Fruit fly (Drosophila melanogaster) whole organism, embryonic: Measurements from ENCODE around the gene Ser.

Experiments used
- B-H2 ChIP-seq: fragments of 200-800 bp; sonication (Bioruptor generic); optimal IDR thresholded peaks from 2 replicates; lab custom pipeline; 2018; ENCODE audit warnings: missing biosample characterization, mild to moderate bottlenecking, missing genetic modification characterization
- Bgb ChIP-seq: fragments of 200-800 bp; sonication (Bioruptor generic); IDR thresholded peaks from 2 replicates; pipeline ENCODE4 v1.3.6; 2022; ENCODE audit warnings: missing biosample characterization, missing genetic modification characterization; ENCODE audit not compliant: partially characterized antibody
- CG10321 ChIP-seq: fragments of 200-800 bp; sonication (Bioruptor generic); IDR thresholded peaks from 2 replicates; pipeline ENCODE4 v1.3.6; 2022; ENCODE audit warnings: missing biosample characterization, missing genetic modification characterization
- CG10654 ChIP-seq: fragments of 200-800 bp; sonication (Bioruptor generic); optimal IDR thresholded peaks from 2 replicates; lab custom pipeline; 2016; ENCODE audit warnings: missing biosample characterization, missing genetic modification characterization
- CG12744 ChIP-seq: fragments of 200-800 bp; sonication (Bioruptor generic); optimal IDR thresholded peaks from 2 replicates; lab custom pipeline; 2016; ENCODE audit warnings: missing biosample characterization, missing genetic modification characterization
- CG15479 ChIP-seq: fragments of 200-800 bp; sonication (Bioruptor generic); optimal IDR thresholded peaks from 3 replicates; lab custom pipeline; 2019; ENCODE audit warnings: missing biosample characterization, mild to moderate bottlenecking, missing genetic modification characterization, moderate library complexity
- CG17385 ChIP-seq: fragments of 200-800 bp; sonication (Bioruptor generic); optimal IDR thresholded peaks from 3 replicates; lab custom pipeline; 2018; ENCODE audit warnings: missing biosample characterization, mild to moderate bottlenecking, missing genetic modification characterization
- CG31224 ChIP-seq: fragments of 200-800 bp; sonication (Bioruptor generic); IDR thresholded peaks from 2 replicates; pipeline ENCODE4 v1.3.6; 2022; ENCODE audit warnings: missing biosample characterization, missing genetic modification characterization
- CG31441 ChIP-seq: fragments of 200-800 bp; sonication (Bioruptor generic); IDR thresholded peaks from 2 replicates; pipeline ENCODE4 v1.3.6; 2022; ENCODE audit warnings: missing biosample characterization, missing genetic modification characterization
- CG32772 ChIP-seq: fragments of 200-800 bp; sonication (Bioruptor generic); IDR thresholded peaks from 2 replicates; pipeline ENCODE4 v1.3.6; 2022; ENCODE audit warnings: missing biosample characterization, missing genetic modification characterization
- CG34376 ChIP-seq: fragments of 200-800 bp; sonication (Bioruptor generic); optimal IDR thresholded peaks from 2 replicates; lab custom pipeline; 2018; ENCODE audit warnings: missing biosample characterization, mild to moderate bottlenecking, missing genetic modification characterization
- CG6683 ChIP-seq: fragments of 200-800 bp; sonication (Bioruptor generic); optimal IDR thresholded peaks from 2 replicates; lab custom pipeline; 2017; ENCODE audit warnings: missing biosample characterization, mild to moderate bottlenecking, missing genetic modification characterization, missing genetic modification reagents
- CG7372 ChIP-seq: fragments of 200-800 bp; sonication (Bioruptor generic); IDR thresholded peaks from 2 replicates; pipeline ENCODE4 v1.3.6; 2022; ENCODE audit warnings: missing biosample characterization, missing genetic modification characterization
- CG7786 ChIP-seq: fragments of 200-800 bp; sonication (Bioruptor generic); optimal IDR thresholded peaks from 2 replicates; lab custom pipeline; 2016; ENCODE audit warnings: missing biosample characterization, missing genetic modification characterization
- CG9932 ChIP-seq: fragments of 200-800 bp; sonication (Bioruptor generic); IDR thresholded peaks from 2 replicates; pipeline ENCODE4 v1.3.6; 2022; ENCODE audit warnings: missing biosample characterization, missing genetic modification characterization
- Chrac-16 ChIP-seq: fragments of 200-800 bp; sonication (Bioruptor generic); optimal IDR thresholded peaks from 3 replicates; lab custom pipeline; 2016; ENCODE audit warnings: missing biosample characterization, missing genetic modification characterization
- CrebB ChIP-seq: fragments of 200-800 bp; sonication (Bioruptor generic); optimal IDR thresholded peaks from 3 replicates; lab custom pipeline; 2018; ENCODE audit warnings: missing biosample characterization, mild to moderate bottlenecking, missing genetic modification characterization
- Elba2 ChIP-seq: fragments of 200-800 bp; sonication (Bioruptor generic); optimal IDR thresholded peaks from 3 replicates; lab custom pipeline; 2016; ENCODE audit warnings: missing biosample characterization, missing genetic modification characterization
- Hand ChIP-seq: fragments of 200-800 bp; sonication (Bioruptor generic); optimal IDR thresholded peaks from 2 replicates; lab custom pipeline; 2017; ENCODE audit warnings: mild to moderate bottlenecking, missing biosample characterization, missing genetic modification reagents, missing genetic modification characterization
- HmgD ChIP-seq: fragments of 200-800 bp; sonication (Bioruptor generic); optimal IDR thresholded peaks from 3 replicates; lab custom pipeline; 2016; ENCODE audit warnings: missing biosample characterization, missing genetic modification characterization
- Kr ChIP-seq: fragments of 200-800 bp; sonication (Bioruptor generic); optimal IDR thresholded peaks from 2 replicates; lab custom pipeline; 2017; ENCODE audit warnings: missing biosample characterization, mild to moderate bottlenecking, missing genetic modification characterization
- Mrtf ChIP-seq: fragments of 200-800 bp; sonication (Bioruptor generic); IDR thresholded peaks from 3 replicates; pipeline ENCODE4 v1.3.6; 2022; ENCODE audit warnings: missing biosample characterization, missing genetic modification characterization
- NFAT ChIP-seq: fragments of 200-800 bp; sonication (Bioruptor generic); IDR thresholded peaks from 2 replicates; pipeline ENCODE4 v1.3.6; 2022; ENCODE audit warnings: missing biosample characterization, missing genetic modification characterization
- NfI ChIP-seq: fragments of 200-800 bp; sonication (Bioruptor generic); optimal IDR thresholded peaks from 3 replicates; lab custom pipeline; 2018; ENCODE audit warnings: missing biosample characterization, mild to moderate bottlenecking, missing genetic modification characterization, moderate library complexity
- Oaz ChIP-seq: fragments of 200-800 bp; sonication (Bioruptor generic); IDR thresholded peaks from 2 replicates; pipeline ENCODE4 v1.3.6; 2022; ENCODE audit warnings: missing biosample characterization, missing genetic modification characterization
- az2 ChIP-seq: fragments of 200-800 bp; sonication (Bioruptor generic); optimal IDR thresholded peaks from 3 replicates; lab custom pipeline; 2016; ENCODE audit warnings: missing biosample characterization, missing genetic modification characterization
- chif ChIP-seq, 2 experiments: fragments of 200-800 bp; sonication (Bioruptor generic); optimal IDR thresholded peaks; 3 replicates each; lab custom pipeline; 2016; ENCODE audit warnings: missing biosample characterization in 2 of 2, missing genetic modification characterization in 2 of 2
- chinmo ChIP-seq: fragments of 200-800 bp; sonication (Bioruptor generic); IDR thresholded peaks from 4 replicates; pipeline ENCODE4 v1.3.6; 2022; ENCODE audit warnings: missing biosample characterization, missing genetic modification characterization; ENCODE audit not compliant: partially characterized antibody
- chm ChIP-seq: fragments of 200-800 bp; sonication (Bioruptor generic); IDR thresholded peaks from 2 replicates; pipeline ENCODE4 v1.3.6; 2022; ENCODE audit warnings: missing biosample characterization, missing genetic modification characterization
- chn ChIP-seq: fragments of 200-800 bp; sonication (Bioruptor generic); optimal IDR thresholded peaks from 2 replicates; lab custom pipeline; 2016; ENCODE audit warnings: missing biosample characterization, missing genetic modification characterization
- dati ChIP-seq: fragments of 200-800 bp; sonication (Bioruptor generic); IDR thresholded peaks from 2 replicates; pipeline ENCODE4 v1.3.6; 2022; ENCODE audit warnings: missing biosample characterization, missing genetic modification characterization
- esg ChIP-seq: fragments of 200-800 bp; sonication (Bioruptor generic); conservative IDR thresholded peaks from 2 replicates; pipeline ENCODE4 v1.3.6; 2022; ENCODE audit warnings: missing biosample characterization, missing genetic modification characterization
- eyg ChIP-seq: fragments of 200-800 bp; sonication (Bioruptor generic); optimal IDR thresholded peaks from 3 replicates; lab custom pipeline; 2016; ENCODE audit warnings: missing biosample characterization, missing genetic modification characterization
- gt ChIP-seq: fragments of 200-800 bp; sonication (Bioruptor generic); IDR thresholded peaks from 2 replicates; pipeline ENCODE4 v1.3.6; 2022; ENCODE audit warnings: missing biosample characterization, missing genetic modification characterization
- h ChIP-seq: fragments of >200 bp; optimal IDR thresholded peaks from 2 replicates; lab custom pipeline; 2017
- hth ChIP-seq: fragments of >200 bp; optimal IDR thresholded peaks from 2 replicates; lab custom pipeline; 2017; ENCODE audit warnings: inconsistent platforms
- mld ChIP-seq: fragments of 200-800 bp; sonication (Bioruptor generic); IDR thresholded peaks from 3 replicates; pipeline ENCODE4 v1.3.6; 2022; ENCODE audit warnings: missing biosample characterization, missing genetic modification characterization; ENCODE audit not compliant: partially characterized antibody
- onecut ChIP-seq: fragments of 200-800 bp; sonication (Bioruptor generic); IDR thresholded peaks from 2 replicates; pipeline ENCODE4 v1.3.6; 2022; ENCODE audit warnings: missing biosample characterization, missing genetic modification characterization
- pfk ChIP-seq: fragments of 200-800 bp; sonication (Bioruptor generic); optimal IDR thresholded peaks from 2 replicates; lab custom pipeline; 2018; ENCODE audit warnings: missing biosample characterization, mild to moderate bottlenecking, missing genetic modification characterization, moderate library complexity
- prd ChIP-seq, 3 experiments: fragments of >200 bp in 2 of 3; fragments of 200-800 bp in 1 of 3; sonication (Bioruptor generic) in 1 of 3; optimal IDR thresholded peaks in 2 of 3; IDR thresholded peaks in 1 of 3; 2 replicates in 2 of 3; 3 replicates in 1 of 3; pipeline versions ENCODE4 v1.3.6 to Lab custom; 2017 to 2022; ENCODE audit warnings: missing biosample characterization in 1 of 3, missing genetic modification characterization in 1 of 3
- salm ChIP-seq: fragments of 200-800 bp; sonication (Bioruptor generic); optimal IDR thresholded peaks from 2 replicates; lab custom pipeline; 2018; ENCODE audit warnings: missing biosample characterization, mild to moderate bottlenecking, missing genetic modification characterization
- sc ChIP-seq, 3 experiments: fragments of >200 bp in 2 of 3; fragments of 200-800 bp in 1 of 3; sonication (Bioruptor generic) in 1 of 3; optimal IDR thresholded peaks; 2 replicates in 2 of 3; 3 replicates in 1 of 3; lab custom pipeline; 2017; ENCODE audit warnings: mild to moderate bottlenecking in 1 of 3, missing biosample characterization in 1 of 3, missing genetic modification characterization in 1 of 3, missing genetic modification reagents in 1 of 3
- slp2 ChIP-seq: fragments of 200-800 bp; sonication (Bioruptor generic); optimal IDR thresholded peaks from 2 replicates; lab custom pipeline; 2016; ENCODE audit warnings: missing biosample characterization, missing genetic modification characterization
- sr ChIP-seq: fragments of 200-800 bp; sonication (Bioruptor generic); IDR thresholded peaks from 3 replicates; pipeline ENCODE4 v1.3.6; 2022; ENCODE audit warnings: missing biosample characterization, missing genetic modification characterization
- stwl ChIP-seq: fragments of 200-800 bp; sonication (Bioruptor generic); optimal IDR thresholded peaks from 3 replicates; lab custom pipeline; 2018; ENCODE audit warnings: missing biosample characterization, mild to moderate bottlenecking, missing genetic modification characterization, moderate library complexity
- tna ChIP-seq: fragments of 200-800 bp; sonication (Bioruptor generic); IDR thresholded peaks from 2 replicates; pipeline ENCODE4 v1.3.6; 2022; ENCODE audit warnings: missing biosample characterization, missing genetic modification characterization; ENCODE audit not compliant: partially characterized antibody
- usp ChIP-seq: fragments of >200 bp; optimal IDR thresholded peaks from 2 replicates; lab custom pipeline; 2017; ENCODE audit warnings: missing biosample characterization, missing genetic modification characterization
- vnd ChIP-seq: fragments of 200-800 bp; sonication (Bioruptor generic); IDR thresholded peaks from 3 replicates; pipeline ENCODE4 v1.3.6; 2022; ENCODE audit warnings: missing biosample characterization, missing genetic modification characterization; ENCODE audit not compliant: partially characterized antibody
- z ChIP-seq: fragments of 200-800 bp; sonication (Bioruptor generic); IDR thresholded peaks from 3 replicates; pipeline ENCODE4 v1.3.6; 2022; ENCODE audit warnings: missing biosample characterization, missing genetic modification characterization
- zen2 ChIP-seq: fragments of 200-800 bp; sonication (Bioruptor generic); IDR thresholded peaks from 3 replicates; pipeline ENCODE4 v1.3.6; 2022; ENCODE audit warnings: missing biosample characterization, missing genetic modification characterization; ENCODE audit not compliant: partially characterized antibody

The Ser gene

dm6 chr3R:27208724-27209343 lies 14.8 kb upstream of the Ser start (continued):
- TF ChIP-seq mld (GFP tag; lab: Robert Waterston, UW) (no peak), Bgb (no peak), CG6683 (GFP tag; lab: Kevin White, UChicago) (no peak), stwl (tag; lab: Kevin White, UChicago) (no peak), HmgD (GFP tag; lab: Kevin White, UChicago) (no peak), sc (optimal IDR thresholded peaks at IDR 0.05; lab: Kevin White, UChicago) (no peak), sc (GFP tag; optimal IDR thresholded peaks at IDR 0.05; lab: Kevin White, UChicago) (peak; percentile 26), salm (tag; lab: Kevin White, UChicago) (peak; percentile 19), chinmo (GFP tag; lab: Robert Waterston, UW) (no peak), CG10654 (GFP tag; lab: Kevin White, UChicago) (peak; percentile 28), dati (GFP tag; lab: Robert Waterston, UW) (no peak), CrebB (tag; lab: Kevin White, UChicago) (peak; percentile 47), tna (no peak), CG7786 (GFP tag; lab: Kevin White, UChicago) (no peak), sr (GFP tag; lab: Robert Waterston, UW) (peak; percentile 52; the same call in 1 of the 3 replicates), z (GFP tag; lab: Robert Waterston, UW) (no peak), chn (GFP tag; lab: Kevin White, UChicago) (no peak), vnd (GFP tag; lab: Robert Waterston, UW) (no peak), CG10321 (no peak), esg (GFP tag; lab: Robert Waterston, UW) (no peak), Mrtf (GFP tag; lab: Robert Waterston, UW) (no peak), slp2 (GFP tag; lab: Kevin White, UChicago) (no peak), Chrac-16 (no peak), CG31224 (GFP tag; lab: Robert Waterston, UW) (no peak), NFAT (GFP tag; lab: Robert Waterston, UW) (peak; percentile 29; the same call in 1 of the 2 replicates), Hand (GFP tag; lab: Kevin White, UChicago) (no peak), CG15479 (peak; percentile 2), CG17385 (peak; percentile 30), B-H2 (GFP tag; lab: Kevin White, UChicago) (no peak), CG32772 (GFP tag; lab: Robert Waterston, UW) (no peak), CG12744 (no peak), chif (GFP tag; optimal IDR thresholded peaks at IDR 0.05; lab: Kevin White, UChicago) (peak in 1 of 2 experiments; percentile 15), Oaz (GFP tag; lab: Robert Waterston, UW) (no peak), CG9932 (peak; percentile 42; the same call in 1 of the 2 replicates), gt (GFP tag; lab: Robert Waterston, UW) (no peak), usp (no peak), CG31441 (GFP tag; lab: Robert Waterston, UW) (peak; percentile 22; the same call in 1 of the 2 replicates), chm (GFP tag; lab: Robert Waterston, UW) (peak; percentile 19; the same call in 1 of the 2 replicates), pfk (GFP tag; lab: Kevin White, UChicago) (no peak), Elba2 (GFP tag; lab: Kevin White, UChicago) (no peak), NfI (no peak), CG34376 (no peak), zen2 (GFP tag; lab: Robert Waterston, UW) (no peak), prd (optimal IDR thresholded peaks at IDR 0.05; lab: Kevin White, UChicago) (no peak), prd (GFP tag; IDR thresholded peaks at IDR 0.05; lab: Robert Waterston, UW) (peak; percentile 59), h (lab: Kevin White, UChicago) (no peak), eyg (no peak), CG7372 (no peak), az2 (GFP tag; lab: Kevin White, UChicago) (no peak), onecut (peak; percentile 59), hth (lab: Kevin White, UChicago) (no peak), Kr (GFP tag; lab: Kevin White, UChicago) (no peak)
